Worm (Caenorhabditis elegans): Measurements from ENCODE around the gene C44B7.11.

The C44B7.11 gene

ce11 chrII:6853059-6853466 lies 44.3 kb downstream of the C44B7.11 start (continued):
- TF ChIP-seq skn-1 (tag; optimal IDR thresholded peaks at IDR 0.05) (peak; percentile 50), F16B12.6 (tag; optimal IDR thresholded peaks at IDR 0.05) (no peak), mdl-1 (tag; optimal IDR thresholded peaks at IDR 0.05) (peak in 1 of 2 experiments; percentile 75), pqm-1 (tag; optimal IDR thresholded peaks at IDR 0.05) (no peak), unc-130 (tag; optimal IDR thresholded peaks at IDR 0.05) (peak; percentile 15), fkh-8 (tag; optimal IDR thresholded peaks at IDR 0.05) (peak; percentile 74), unc-30 (tag; optimal IDR thresholded peaks at IDR 0.05) (no peak), nhr-11 (tag; optimal IDR thresholded peaks at IDR 0.05) (no peak), C16A3.4 (tag; optimal IDR thresholded peaks at IDR 0.05) (peak; percentile 75), aha-1 (tag; optimal IDR thresholded peaks at IDR 0.05) (no peak), tbx-2 (tag; optimal IDR thresholded peaks at IDR 0.05) (peak; percentile 65), egl-13 (tag; optimal IDR thresholded peaks at IDR 0.05) (no peak), ceh-90 (tag; optimal IDR thresholded peaks at IDR 0.05) (no peak), snpc-4 (tag; optimal IDR thresholded peaks at IDR 0.05) (peak; percentile 44), dpl-1 (GFP tag; optimal IDR thresholded peaks at IDR 0.05) (peak in 2 of 3 experiments; percentile 36 to 47), pag-3 (tag; optimal IDR thresholded peaks at IDR 0.05; ENCODE audit: borderline replicate concordance, insufficient read depth) (no peak), Y116A8C.19 (tag; optimal IDR thresholded peaks at IDR 0.05; ENCODE audit: borderline replicate concordance) (no peak), sptf-1 (tag; optimal IDR thresholded peaks at IDR 0.05) (no peak), nhr-20 (tag; optimal IDR thresholded peaks at IDR 0.05) (peak; percentile 79), blmp-1 (tag; optimal IDR thresholded peaks at IDR 0.05) (peak; percentile 18), zag-1 (tag; optimal IDR thresholded peaks at IDR 0.05) (no peak), xbp-1 (tag; optimal IDR thresholded peaks at IDR 0.05) (peak; percentile 54), nhr-237 (tag; optimal IDR thresholded peaks at IDR 0.05) (peak; percentile 27), nhr-28 (tag; optimal IDR thresholded peaks at IDR 0.05) (no peak), grh-1 (GFP tag; IDR thresholded peaks at IDR 0.05) (no peak), zip-4 (GFP tag; optimal IDR thresholded peaks at IDR 0.05) (no peak), lin-39 (tag; optimal IDR thresholded peaks at IDR 0.05) (no peak), alr-1 (tag; optimal IDR thresholded peaks at IDR 0.05; ENCODE audit: borderline replicate concordance) (no peak), dsc-1 (tag; optimal IDR thresholded peaks at IDR 0.05) (peak; percentile 70), ama-1 (optimal IDR thresholded peaks at IDR 0.05) (peak; percentile 51), fkh-10 (GFP tag; optimal IDR thresholded peaks at IDR 0.05) (peak; percentile 44), lin-13 (GFP tag; optimal IDR thresholded peaks at IDR 0.05) (peak; percentile 78), nhr-90 (tag; optimal IDR thresholded peaks at IDR 0.05; ENCODE audit: poor library complexity) (peak; percentile 59), elt-3 (tag; optimal IDR thresholded peaks at IDR 0.05) (no peak), ceh-88 (GFP tag; IDR thresholded peaks at IDR 0.05) (peak; percentile 63), lsy-2 (tag; optimal IDR thresholded peaks at IDR 0.05) (peak; percentile 44 to 75), vab-15 (tag; optimal IDR thresholded peaks at IDR 0.05) (peak; percentile 22), efl-3 (GFP tag; optimal IDR thresholded peaks at IDR 0.05) (no peak), ztf-11 (tag; optimal IDR thresholded peaks at IDR 0.05) (peak in 1 of 2 experiments; percentile 10), nhr-76 (tag; optimal IDR thresholded peaks at IDR 0.05) (no peak), lin-15B (tag; optimal IDR thresholded peaks at IDR 0.05) (no peak), unc-98 (GFP tag; IDR thresholded peaks at IDR 0.05) (no peak), sox-4 (tag; optimal IDR thresholded peaks at IDR 0.05) (peak; percentile 32), jun-1 (tag; optimal IDR thresholded peaks at IDR 0.05) (peak; percentile 65), nhr-12 (tag; optimal IDR thresholded peaks at IDR 0.05) (no peak), fkh-4 (tag; optimal IDR thresholded peaks at IDR 0.05; ENCODE audit: borderline replicate concordance) (no peak), ets-5 (GFP tag; IDR thresholded peaks at IDR 0.05) (no peak), nhr-84 (tag; optimal IDR thresholded peaks at IDR 0.05) (no peak), mef-2 (tag; optimal IDR thresholded peaks at IDR 0.05) (no peak)
